Worm (Caenorhabditis elegans) whole organism, L2 larva: ENCODE data around the gene rom-1.

Experiments used
- C34F6.9 ChIP-seq: fragments of 150-350 bp; optimal IDR thresholded peaks from 2 replicates; lab custom pipeline; 2014; ENCODE audit warnings: missing biosample characterization, missing genetic modification characterization
- F13H6.1 ChIP-seq: sonication (generic microtip); optimal IDR thresholded peaks from 2 replicates; lab custom pipeline; 2016; ENCODE audit warnings: missing genetic modification characterization, missing compliant biosample characterization
- ZK546.5 ChIP-seq: sonication (generic microtip); optimal IDR thresholded peaks from 2 replicates; lab custom pipeline; 2017; ENCODE audit warnings: missing biosample characterization, missing genetic modification characterization
- alr-1 ChIP-seq: fragments of 150-350 bp; optimal IDR thresholded peaks from 2 replicates; lab custom pipeline; 2014; ENCODE audit warnings: missing biosample characterization, missing genetic modification characterization
- aly-2 ChIP-seq: fragments of 150-350 bp; optimal IDR thresholded peaks from 2 replicates; lab custom pipeline; 2014; ENCODE audit warnings: missing biosample characterization, missing genetic modification characterization
- ama-1 ChIP-seq: fragments of 150-350 bp; optimal IDR thresholded peaks from 2 replicates; lab custom pipeline; 2018; ENCODE audit warnings: inconsistent platforms
- ceh-82 ChIP-seq: fragments of 150-350 bp; optimal IDR thresholded peaks from 2 replicates; lab custom pipeline; 2014; ENCODE audit warnings: missing biosample characterization, missing genetic modification characterization
- crh-2 ChIP-seq: sonication (generic microtip); optimal IDR thresholded peaks from 2 replicates; lab custom pipeline; 2017; ENCODE audit warnings: missing biosample characterization, missing genetic modification characterization
- egl-27 ChIP-seq: sonication (generic microtip); optimal IDR thresholded peaks from 3 replicates; lab custom pipeline; 2017; ENCODE audit warnings: missing biosample characterization, missing genetic modification reagents, missing genetic modification characterization
- elt-1 ChIP-seq: fragments of 150-350 bp; optimal IDR thresholded peaks from 2 replicates; lab custom pipeline; 2014; ENCODE audit warnings: missing biosample characterization, missing genetic modification characterization
- fos-1 ChIP-seq: fragments of 150-350 bp; optimal IDR thresholded peaks from 2 replicates; lab custom pipeline; 2014; ENCODE audit warnings: missing biosample characterization, missing genetic modification characterization
- gmeb-1 ChIP-seq: fragments of 150-350 bp; optimal IDR thresholded peaks from 2 replicates; lab custom pipeline; 2014; ENCODE audit warnings: missing biosample characterization, missing genetic modification characterization
- lin-11 ChIP-seq: fragments of 150-350 bp; sonication (generic microtip); optimal IDR thresholded peaks from 2 replicates; lab custom pipeline; 2014; ENCODE audit warnings: missing biosample characterization, missing genetic modification characterization, inconsistent platforms, mixed read lengths
- lin-13 ChIP-seq: fragments of 150-350 bp; optimal IDR thresholded peaks from 2 replicates; lab custom pipeline; 2014; ENCODE audit warnings: missing biosample characterization, missing genetic modification reagents, missing genetic modification characterization
- lin-39 ChIP-seq: fragments of 150-350 bp; optimal IDR thresholded peaks from 2 replicates; lab custom pipeline; 2014; ENCODE audit warnings: missing biosample characterization, missing genetic modification reagents, missing genetic modification characterization
- lsy-2 ChIP-seq, 2 experiments: fragments of 150-350 bp in 1 of 2; sonication (generic microtip) in 1 of 2; optimal IDR thresholded peaks; 2 replicates each; lab custom pipeline; 2014 to 2017; ENCODE audit warnings: missing biosample characterization in 2 of 2, missing genetic modification characterization in 2 of 2
- mab-5 ChIP-seq: fragments of 150-350 bp; optimal IDR thresholded peaks from 2 replicates; lab custom pipeline; 2014; ENCODE audit warnings: missing biosample characterization, missing genetic modification characterization
- mdl-1 ChIP-seq, 2 experiments: fragments of 150-350 bp in 1 of 2; sonication (generic microtip) in 1 of 2; optimal IDR thresholded peaks; 2 replicates each; lab custom pipeline; 2017; ENCODE audit warnings: missing biosample characterization in 2 of 2, missing genetic modification characterization in 2 of 2
- nhr-10 ChIP-seq: sonication (generic microtip); optimal IDR thresholded peaks from 2 replicates; lab custom pipeline; 2017; ENCODE audit warnings: missing biosample characterization, missing genetic modification characterization
- nhr-11 ChIP-seq: fragments of 150-350 bp; optimal IDR thresholded peaks from 2 replicates; lab custom pipeline; 2014; ENCODE audit warnings: missing biosample characterization, missing genetic modification characterization
- nhr-12 ChIP-seq: fragments of 150-350 bp; optimal IDR thresholded peaks from 2 replicates; lab custom pipeline; 2014; ENCODE audit warnings: missing biosample characterization, missing genetic modification characterization
- nhr-129 ChIP-seq: fragments of 150-350 bp; optimal IDR thresholded peaks from 2 replicates; lab custom pipeline; 2014; ENCODE audit warnings: missing biosample characterization, missing genetic modification characterization
- nhr-21 ChIP-seq: fragments of 150-350 bp; optimal IDR thresholded peaks from 2 replicates; lab custom pipeline; 2014; ENCODE audit warnings: missing biosample characterization, missing genetic modification characterization
- nhr-237 ChIP-seq: fragments of 150-350 bp; optimal IDR thresholded peaks from 2 replicates; lab custom pipeline; 2014; ENCODE audit warnings: missing biosample characterization, missing genetic modification characterization
- skn-1 ChIP-seq: sonication (generic microtip); optimal IDR thresholded peaks from 2 replicates; lab custom pipeline; 2017; ENCODE audit warnings: missing biosample characterization, missing genetic modification characterization
- sma-9 ChIP-seq, 2 experiments: fragments of 150-350 bp in 1 of 2; sonication (generic microtip) in 1 of 2; optimal IDR thresholded peaks; 2 replicates each; lab custom pipeline; 2014 to 2016; ENCODE audit warnings: missing genetic modification characterization in 2 of 2, mild to moderate bottlenecking in 1 of 2, missing biosample characterization in 1 of 2, missing compliant biosample characterization in 1 of 2, missing genetic modification reagents in 1 of 2, moderate library complexity in 1 of 2
- snpc-4 ChIP-seq: fragments of 150-350 bp; optimal IDR thresholded peaks from 2 replicates; lab custom pipeline; 2014; ENCODE audit warnings: missing biosample characterization, missing genetic modification characterization
- unc-55 ChIP-seq: fragments of 150-350 bp; sonication (generic microtip); optimal IDR thresholded peaks from 3 replicates; lab custom pipeline; 2014; ENCODE audit warnings: missing biosample characterization, missing genetic modification reagents, missing genetic modification characterization
- unc-62 ChIP-seq: fragments of 150-350 bp; optimal IDR thresholded peaks from 2 replicates; lab custom pipeline; 2014; ENCODE audit warnings: missing biosample characterization, missing genetic modification reagents, missing genetic modification characterization
- ztf-1 ChIP-seq: fragments of 200-800 bp; sonication (Bioruptor generic); conservative IDR thresholded peaks from 2 replicates; pipeline ENCODE4 v1.3.6; 2022; ENCODE audit warnings: missing genetic modification characterization, missing compliant biosample characterization
- ztf-11 ChIP-seq: sonication (generic microtip); optimal IDR thresholded peaks from 2 replicates; lab custom pipeline; 2017; ENCODE audit warnings: missing biosample characterization, missing genetic modification characterization
- ztf-4 ChIP-seq: fragments of 150-350 bp; optimal IDR thresholded peaks from 2 replicates; lab custom pipeline; 2014; ENCODE audit warnings: missing biosample characterization, missing genetic modification characterization

rom-1 gene

ce11 chrIII:4932203-4932699 is 25.3 kb downstream of the rom-1 start, which contains the start of the genes C26E6.12 and eri-9:
C26E6.12 (minus strand) TSS chrIII:4932253.
eri-9 (plus strand) TSS chrIII:4932450.
- TF ChIP-seq unc-62 (no peak), skn-1 (tag; lab: Kevin White, UChicago) (no peak), ztf-4 (tag; lab: Kevin White, UChicago) (no peak), egl-27 (tag; lab: Kevin White, UChicago) (no peak), lin-11 (tag; lab: Kevin White, UChicago) (no peak), sma-9 (GFP tag; optimal IDR thresholded peaks at IDR 0.05; lab: Kevin White, UChicago) (no peak), sma-9 (tag; optimal IDR thresholded peaks at IDR 0.05; lab: Kevin White, UChicago) (no peak), ama-1 (lab: Kevin White, UChicago) (no peak)

ce11 chrIII:4934896-4935628 is 28.1 kb downstream of the rom-1 start, which contains the start of gene mrps-18C:
mrps-18C (plus strand) TSS chrIII:4935578.
- TF ChIP-seq gmeb-1 (tag; lab: Kevin White, UChicago) (peak; percentile 50), C34F6.9 (tag; lab: Kevin White, UChicago) (peak; percentile 44), ceh-82 (tag; lab: Kevin White, UChicago) (no peak), unc-55 (GFP tag; lab: Kevin White, UChicago) (peak; percentile 52), lsy-2 (tag; optimal IDR thresholded peaks at IDR 0.05; lab: Kevin White, UChicago) (peak in 1 of 2 experiments; percentile 53)

ce11 chrIII:4937022-4937421 is 30.0 kb downstream of the rom-1 start, which contains the start of gene fsn-1:
fsn-1 (plus strand) TSS chrIII:4937322.
- TF ChIP-seq nhr-129 (tag; lab: Kevin White, UChicago), result no peak
- TF ChIP-seq mdl-1 (tag; optimal IDR thresholded peaks at IDR 0.05; lab: Kevin White, UChicago), result no peak
- TF ChIP-seq skn-1 (tag; lab: Kevin White, UChicago), result no peak
- TF ChIP-seq lin-39 (tag; lab: Kevin White, UChicago), result no peak
- TF ChIP-seq fos-1 (tag; lab: Kevin White, UChicago), result no peak
- TF ChIP-seq, all 48 proteins: peak for 0

ce11 chrIII:4939267-4939666 is 32.3 kb downstream of the rom-1 start, which contains the start of gene rpb-2:
rpb-2 (plus strand) TSS chrIII:4939567.
- no peak for TF ChIP-seq ztf-11 (tag; lab: Kevin White, UChicago)
- TF ChIP-seq alr-1 (tag; lab: Kevin White, UChicago), result no peak
- no peak for TF ChIP-seq elt-1
- no peak for TF ChIP-seq nhr-12 (tag; lab: Kevin White, UChicago)

ce11 chrIII:4944213-4944612 is 37.2 kb downstream of the rom-1 start, which contains the start of gene ntl-9:
ntl-9 (plus strand) TSS chrIII:4944513.
- no peak for TF ChIP-seq F13H6.1 (tag; lab: Kevin White, UChicago)
- TF ChIP-seq lin-39 (tag; lab: Kevin White, UChicago), result no peak
- TF ChIP-seq nhr-11 (tag; lab: Kevin White, UChicago), result no peak
- TF ChIP-seq ztf-4 (tag; lab: Kevin White, UChicago), result no peak
- no peak for TF ChIP-seq aly-2 (tag; lab: Kevin White, UChicago)
- TF ChIP-seq nhr-237 (tag; lab: Kevin White, UChicago), result no peak
- TF ChIP-seq crh-2 (tag; lab: Kevin White, UChicago), result no peak
- no peak for TF ChIP-seq lin-13 (GFP tag; lab: Kevin White, UChicago)
- no peak for TF ChIP-seq ztf-1 (GFP tag; lab: Robert Waterston, UW)
- no peak for TF ChIP-seq nhr-10 (tag; lab: Kevin White, UChicago)
- no peak for TF ChIP-seq unc-55 (GFP tag; lab: Kevin White, UChicago)
- no peak for TF ChIP-seq snpc-4 (tag; lab: Kevin White, UChicago)
- TF ChIP-seq lsy-2 (tag; optimal IDR thresholded peaks at IDR 0.05; lab: Kevin White, UChicago), result no peak
- TF ChIP-seq nhr-21, result no peak
- no peak for TF ChIP-seq ZK546.5 (tag; lab: Kevin White, UChicago)
- TF ChIP-seq mab-5 (tag; lab: Kevin White, UChicago), result no peak
